Worm (Caenorhabditis elegans) whole organism, early embryonic: ENCODE measurements around the gene H20J04.1.

Experiments used
- B0310.2 ChIP-seq: sonication (generic microtip); optimal IDR thresholded peaks from 2 replicates; lab custom pipeline; 2016; ENCODE audit warnings: mild to moderate bottlenecking, missing genetic modification characterization, missing compliant biosample characterization
- F13C5.2 ChIP-seq: sonication (generic microtip); optimal IDR thresholded peaks from 2 replicates; lab custom pipeline; 2017; ENCODE audit warnings: mild to moderate bottlenecking, missing genetic modification characterization, inconsistent platforms, missing compliant biosample characterization
- aly-1 ChIP-seq: sonication (generic microtip); optimal IDR thresholded peaks from 2 replicates; lab custom pipeline; 2016; ENCODE audit warnings: missing genetic modification characterization, missing compliant biosample characterization
- ama-1 ChIP-seq: fragments of 150-350 bp; optimal IDR thresholded peaks from 2 replicates; lab custom pipeline; 2014
- ceh-13 ChIP-seq: fragments of 200-800 bp; sonication (Bioruptor generic); optimal IDR thresholded peaks from 2 replicates; lab custom pipeline; 2018; ENCODE audit warnings: mild to moderate bottlenecking, missing genetic modification characterization, missing compliant biosample characterization
- ceh-36 ChIP-seq: sonication (generic microtip); optimal IDR thresholded peaks from 2 replicates; lab custom pipeline; 2016; ENCODE audit warnings: missing genetic modification characterization, inconsistent platforms, missing compliant biosample characterization
- ets-7 ChIP-seq: sonication (generic microtip); optimal IDR thresholded peaks from 2 replicates; lab custom pipeline; 2016; ENCODE audit warnings: missing genotype, missing genetic modification characterization, missing compliant biosample characterization
- flt-1 ChIP-seq: fragments of 200-800 bp; sonication (Bioruptor generic); IDR thresholded peaks from 2 replicates; pipeline ENCODE4 v1.3.6; 2022; ENCODE audit warnings: missing genetic modification characterization, missing compliant biosample characterization
- hmg-4 ChIP-seq: fragments of 200-800 bp; sonication (Bioruptor generic); optimal IDR thresholded peaks from 2 replicates; lab custom pipeline; 2018; ENCODE audit warnings: mild to moderate bottlenecking, missing genetic modification characterization, missing compliant biosample characterization
- hnd-1 ChIP-seq: sonication (generic microtip); optimal IDR thresholded peaks from 2 replicates; lab custom pipeline; 2016; ENCODE audit warnings: missing genetic modification characterization, missing compliant biosample characterization
- scrt-1 ChIP-seq: fragments of 200-800 bp; sonication (Bioruptor generic); IDR thresholded peaks from 2 replicates; pipeline ENCODE4 v1.3.6; 2022; ENCODE audit warnings: missing genetic modification characterization, missing compliant biosample characterization
- sea-1 ChIP-seq: fragments of 200-800 bp; sonication (Bioruptor generic); conservative IDR thresholded peaks from 2 replicates; pipeline ENCODE4 v1.3.6; 2022; ENCODE audit warnings: missing genetic modification characterization, missing compliant biosample characterization
- tbx-11 ChIP-seq: fragments of 200-800 bp; sonication (Bioruptor generic); IDR thresholded peaks from 2 replicates; pipeline ENCODE4 v1.3.6; 2022; ENCODE audit warnings: missing genetic modification characterization, missing compliant biosample characterization
- tra-4 ChIP-seq: sonication (generic microtip); optimal IDR thresholded peaks from 2 replicates; lab custom pipeline; 2017; ENCODE audit warnings: missing genetic modification characterization, missing compliant biosample characterization

DNA sequence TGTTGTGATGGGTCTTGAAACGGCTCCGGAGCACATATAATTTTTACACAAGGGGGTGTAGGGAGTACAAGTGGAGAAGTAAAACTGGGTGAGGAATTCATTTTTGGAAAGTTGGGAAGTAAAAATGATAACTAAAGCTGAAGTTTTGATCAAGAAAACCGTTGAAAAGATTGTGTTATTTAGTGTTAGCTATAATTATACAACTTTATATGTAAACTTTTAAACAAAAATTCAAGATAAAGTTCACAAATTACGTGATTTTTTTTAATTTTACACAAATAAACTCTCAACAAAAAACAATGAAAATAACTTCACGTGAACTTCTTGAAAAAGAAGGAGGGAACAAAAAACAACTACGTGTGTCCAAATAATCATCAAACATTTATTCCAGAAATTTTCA is at the start of gene H20J04.1, which contains the start of gene H20J04.7:
- no peak for TF ChIP-seq ama-1 (lab: Kevin White, UChicago)
- no peak for TF ChIP-seq hnd-1
- no peak for TF ChIP-seq tra-4 (tag; lab: Kevin White, UChicago)
- TF ChIP-seq ceh-13: no peak
- no peak for TF ChIP-seq flt-1 (GFP tag; lab: Robert Waterston, UW)
- TF ChIP-seq hmg-4 (GFP tag; lab: Kevin White, UChicago): no peak
- no peak for TF ChIP-seq scrt-1 (GFP tag; lab: Robert Waterston, UW)
- TF ChIP-seq aly-1 (tag; lab: Kevin White, UChicago): no peak
- TF ChIP-seq B0310.2 (tag; lab: Kevin White, UChicago): no peak
- no peak for TF ChIP-seq tbx-11 (GFP tag; lab: Robert Waterston, UW)
- TF ChIP-seq ets-7 (tag; lab: Kevin White, UChicago): no peak
- TF ChIP-seq sea-1 (GFP tag; lab: Robert Waterston, UW): no peak
- no peak for TF ChIP-seq F13C5.2 (tag; lab: Kevin White, UChicago)
- no peak for TF ChIP-seq ceh-36
